Fruit fly (Drosophila melanogaster) whole organism, embryonic: ENCODE data around the gene zye.
A peak's percentile ranks its signal among the peaks of the same experiment; 100 is the strongest.

Experiments used
- ATbp ChIP-seq: fragments of 200-800 bp; sonication (Bioruptor generic); optimal IDR thresholded peaks from 2 replicates; lab custom pipeline; 2017; ENCODE audit warnings: missing biosample characterization, mild to moderate bottlenecking, missing genetic modification characterization, missing genetic modification reagents
- B-H1 ChIP-seq: fragments of 200-800 bp; sonication (Bioruptor generic); IDR thresholded peaks from 3 replicates; pipeline ENCODE4 v1.3.6; 2022; ENCODE audit warnings: missing biosample characterization, missing genetic modification characterization
- CG10959 ChIP-seq: fragments of 200-800 bp; sonication (Bioruptor generic); IDR thresholded peaks from 2 replicates; pipeline ENCODE4 v1.3.6; 2022; ENCODE audit warnings: missing biosample characterization, missing genetic modification characterization
- CG11504 ChIP-seq: fragments of 200-800 bp; sonication (Bioruptor generic); optimal IDR thresholded peaks from 3 replicates; lab custom pipeline; 2019; ENCODE audit warnings: missing biosample characterization, mild to moderate bottlenecking, missing genetic modification characterization, moderate library complexity
- CG11696 ChIP-seq: fragments of 200-800 bp; sonication (Bioruptor generic); IDR thresholded peaks from 2 replicates; pipeline ENCODE4 v1.3.6; 2022; ENCODE audit warnings: missing biosample characterization, missing genetic modification characterization
- CG12769 ChIP-seq: fragments of 200-800 bp; sonication (Bioruptor generic); optimal IDR thresholded peaks from 2 replicates; lab custom pipeline; 2019; ENCODE audit warnings: missing biosample characterization, mild to moderate bottlenecking, missing genetic modification characterization, moderate library complexity
- CG12942 ChIP-seq: fragments of 200-800 bp; sonication (Bioruptor generic); optimal IDR thresholded peaks from 3 replicates; lab custom pipeline; 2016; ENCODE audit warnings: missing biosample characterization, missing genetic modification characterization
- CG13287 ChIP-seq: fragments of 200-800 bp; sonication (Bioruptor generic); IDR thresholded peaks from 2 replicates; pipeline ENCODE4 v1.3.6; 2022; ENCODE audit warnings: missing biosample characterization, missing genetic modification characterization; ENCODE audit not compliant: partially characterized antibody
- CG15514 ChIP-seq: fragments of 200-800 bp; sonication (Bioruptor generic); optimal IDR thresholded peaks from 3 replicates; lab custom pipeline; 2017; ENCODE audit warnings: missing biosample characterization, missing genetic modification characterization, mild to moderate bottlenecking, moderate library complexity, missing genetic modification reagents
- CG18262 ChIP-seq: fragments of 200-800 bp; optimal IDR thresholded peaks from 3 replicates; lab custom pipeline; 2019; ENCODE audit warnings: missing biosample characterization, mild to moderate bottlenecking, missing genetic modification characterization, moderate library complexity
- CG3281 ChIP-seq: fragments of 200-800 bp; sonication (Bioruptor generic); optimal IDR thresholded peaks from 3 replicates; lab custom pipeline; 2017; ENCODE audit warnings: missing biosample characterization, mild to moderate bottlenecking, missing genetic modification characterization
- CG4617 ChIP-seq: fragments of 200-800 bp; sonication (Bioruptor generic); optimal IDR thresholded peaks from 3 replicates; lab custom pipeline; 2016; ENCODE audit warnings: missing biosample characterization, missing genetic modification characterization, borderline replicate concordance
- CG4707 ChIP-seq: fragments of 200-800 bp; sonication (Bioruptor generic); optimal IDR thresholded peaks from 2 replicates; lab custom pipeline; 2018; ENCODE audit warnings: missing biosample characterization, mild to moderate bottlenecking, missing genetic modification characterization, moderate library complexity
- CG6683 ChIP-seq: fragments of 200-800 bp; sonication (Bioruptor generic); optimal IDR thresholded peaks from 2 replicates; lab custom pipeline; 2017; ENCODE audit warnings: missing biosample characterization, mild to moderate bottlenecking, missing genetic modification characterization, missing genetic modification reagents
- CG6689 ChIP-seq: fragments of 200-800 bp; sonication (Bioruptor generic); IDR thresholded peaks from 2 replicates; pipeline ENCODE4 v1.3.6; 2022; ENCODE audit warnings: missing biosample characterization, missing genetic modification characterization
- CG7987 ChIP-seq: fragments of 200-800 bp; sonication (Bioruptor generic); optimal IDR thresholded peaks from 2 replicates; lab custom pipeline; 2018; ENCODE audit warnings: missing biosample characterization, mild to moderate bottlenecking, missing genetic modification characterization, moderate library complexity
- CG9437 ChIP-seq: fragments of 200-800 bp; sonication (Bioruptor generic); optimal IDR thresholded peaks from 2 replicates; lab custom pipeline; 2018; ENCODE audit warnings: missing biosample characterization, mild to moderate bottlenecking, missing genetic modification characterization
- Camta ChIP-seq: fragments of 200-800 bp; sonication (Bioruptor generic); optimal IDR thresholded peaks from 2 replicates; lab custom pipeline; 2016; ENCODE audit warnings: missing biosample characterization, missing genetic modification characterization
- CoRest ChIP-seq: fragments of 200-800 bp; sonication (Bioruptor generic); optimal IDR thresholded peaks from 3 replicates; lab custom pipeline; 2018; ENCODE audit warnings: missing biosample characterization, mild to moderate bottlenecking, missing genetic modification characterization, moderate library complexity
- D ChIP-seq, 2 experiments: fragments of 200-800 bp in 1 of 2; fragments of >200 bp in 1 of 2; sonication (Bioruptor generic) in 1 of 2; optimal IDR thresholded peaks; 2 replicates in 1 of 2; 3 replicates in 1 of 2; lab custom pipeline; 2017; ENCODE audit warnings: mild to moderate bottlenecking in 1 of 2, missing biosample characterization in 1 of 2, missing genetic modification characterization in 1 of 2, missing genetic modification reagents in 1 of 2
- Doc3 ChIP-seq: fragments of 200-800 bp; sonication (Bioruptor generic); IDR thresholded peaks from 3 replicates; pipeline ENCODE4 v1.3.6; 2022; ENCODE audit warnings: missing biosample characterization, missing genetic modification characterization; ENCODE audit not compliant: partially characterized antibody
- E2f1 ChIP-seq: fragments of 200-800 bp; sonication (Bioruptor generic); IDR thresholded peaks from 2 replicates; pipeline ENCODE4 v1.3.6; 2022; ENCODE audit warnings: missing biosample characterization, missing genetic modification characterization
- HHEX ChIP-seq: fragments of 200-800 bp; sonication (Bioruptor generic); optimal IDR thresholded peaks from 3 replicates; lab custom pipeline; 2017; ENCODE audit warnings: missing biosample characterization, mild to moderate bottlenecking, missing genetic modification characterization, missing genetic modification reagents
- HLH3B ChIP-seq: fragments of 200-800 bp; sonication (Bioruptor generic); IDR thresholded peaks from 2 replicates; pipeline ENCODE4 v1.3.6; 2022; ENCODE audit warnings: missing biosample characterization, missing genetic modification characterization
- Kr ChIP-seq: fragments of 200-800 bp; sonication (Bioruptor generic); optimal IDR thresholded peaks from 2 replicates; lab custom pipeline; 2017; ENCODE audit warnings: missing biosample characterization, mild to moderate bottlenecking, missing genetic modification characterization
- MTF-1 ChIP-seq: fragments of 200-800 bp; sonication (Bioruptor generic); optimal IDR thresholded peaks from 2 replicates; lab custom pipeline; 2018; ENCODE audit warnings: missing biosample characterization, mild to moderate bottlenecking, missing genetic modification characterization, borderline replicate concordance
- Med ChIP-seq: fragments of 200-800 bp; sonication (Bioruptor generic); peaks from one replicate; lab custom pipeline; 2016; ENCODE audit warnings: missing biosample characterization, missing genetic modification characterization, mild to moderate bottlenecking, inconsistent platforms, moderate library complexity
- NFAT ChIP-seq: fragments of 200-800 bp; sonication (Bioruptor generic); IDR thresholded peaks from 2 replicates; pipeline ENCODE4 v1.3.6; 2022; ENCODE audit warnings: missing biosample characterization, missing genetic modification characterization
- NfI ChIP-seq: fragments of 200-800 bp; sonication (Bioruptor generic); optimal IDR thresholded peaks from 3 replicates; lab custom pipeline; 2018; ENCODE audit warnings: missing biosample characterization, mild to moderate bottlenecking, missing genetic modification characterization, moderate library complexity
- Oaz ChIP-seq: fragments of 200-800 bp; sonication (Bioruptor generic); IDR thresholded peaks from 2 replicates; pipeline ENCODE4 v1.3.6; 2022; ENCODE audit warnings: missing biosample characterization, missing genetic modification characterization
- Taf1 ChIP-seq: fragments of 200-800 bp; sonication (Bioruptor generic); IDR thresholded peaks from 2 replicates; pipeline ENCODE4 v1.3.6; 2022; ENCODE audit warnings: missing biosample characterization, missing genetic modification characterization
- ab ChIP-seq: fragments of 200-800 bp; sonication (Bioruptor generic); optimal IDR thresholded peaks from 2 replicates; lab custom pipeline; 2016; ENCODE audit warnings: missing biosample characterization, missing genetic modification characterization
- bsh ChIP-seq, 2 experiments: fragments of 200-800 bp; sonication (Bioruptor generic); optimal IDR thresholded peaks; 2 replicates each; lab custom pipeline; 2017 to 2018; ENCODE audit warnings: mild to moderate bottlenecking in 2 of 2, missing biosample characterization in 2 of 2, missing genetic modification characterization in 2 of 2, moderate library complexity in 1 of 2
- cato ChIP-seq: fragments of 200-800 bp; sonication (Bioruptor generic); optimal IDR thresholded peaks from 2 replicates; lab custom pipeline; 2016; ENCODE audit warnings: missing biosample characterization, missing genetic modification characterization, borderline replicate concordance
- dm ChIP-seq: fragments of 200-800 bp; sonication (Bioruptor generic); optimal IDR thresholded peaks from 3 replicates; lab custom pipeline; 2016; ENCODE audit warnings: missing biosample characterization, missing genetic modification characterization
- gce ChIP-seq: fragments of 200-800 bp; sonication (Bioruptor generic); IDR thresholded peaks from 3 replicates; pipeline ENCODE4 v1.3.6; 2022; ENCODE audit warnings: missing biosample characterization, missing genetic modification characterization
- gfzf ChIP-seq: fragments of 200-800 bp; sonication (Bioruptor generic); optimal IDR thresholded peaks from 2 replicates; lab custom pipeline; 2016; ENCODE audit warnings: missing biosample characterization, mild to moderate bottlenecking, missing genetic modification characterization, moderate library complexity
- gsb ChIP-seq: fragments of 200-800 bp; sonication (Bioruptor generic); IDR thresholded peaks from 2 replicates; pipeline ENCODE4 v1.3.6; 2022; ENCODE audit warnings: missing biosample characterization, missing genetic modification characterization
- ind ChIP-seq: fragments of 200-800 bp; sonication (Bioruptor generic); optimal IDR thresholded peaks from 3 replicates; lab custom pipeline; 2016; ENCODE audit warnings: missing biosample characterization, missing genetic modification characterization
- kni ChIP-seq: fragments of 200-800 bp; sonication (Bioruptor generic); optimal IDR thresholded peaks from 3 replicates; lab custom pipeline; 2017; ENCODE audit warnings: mild to moderate bottlenecking, missing biosample characterization, missing genetic modification reagents, missing genetic modification characterization
- nerfin-1 ChIP-seq: fragments of 200-800 bp; sonication (Bioruptor generic); optimal IDR thresholded peaks from 3 replicates; lab custom pipeline; 2019; ENCODE audit warnings: missing biosample characterization, mild to moderate bottlenecking, missing genetic modification characterization, moderate library complexity
- nmo ChIP-seq: fragments of 200-800 bp; sonication (Bioruptor generic); optimal IDR thresholded peaks from 2 replicates; lab custom pipeline; 2018; ENCODE audit warnings: missing biosample characterization, mild to moderate bottlenecking, missing genetic modification characterization, moderate library complexity
- ranshi ChIP-seq: fragments of 200-800 bp; sonication (Bioruptor generic); IDR thresholded peaks from 2 replicates; pipeline ENCODE4 v1.3.6; 2022; ENCODE audit warnings: missing biosample characterization, missing genetic modification characterization
- tio ChIP-seq: fragments of 200-800 bp; sonication (Bioruptor generic); optimal IDR thresholded peaks from 2 replicates; lab custom pipeline; 2017; ENCODE audit warnings: missing biosample characterization, missing genetic modification characterization, inconsistent platforms
- twi ChIP-seq: fragments of 200-800 bp; optimal IDR thresholded peaks from 2 replicates; lab custom pipeline; 2019; ENCODE audit warnings: missing biosample characterization, mild to moderate bottlenecking, missing genetic modification characterization, moderate library complexity
- unc-4 ChIP-seq: fragments of 200-800 bp; sonication (Bioruptor generic); IDR thresholded peaks from 2 replicates; pipeline ENCODE4 v1.3.6; 2022; ENCODE audit warnings: missing biosample characterization, missing genetic modification characterization; ENCODE audit not compliant: partially characterized antibody
- unpg ChIP-seq: fragments of 200-800 bp; sonication (Bioruptor generic); optimal IDR thresholded peaks from 3 replicates; lab custom pipeline; 2018; ENCODE audit warnings: missing biosample characterization, mild to moderate bottlenecking, missing genetic modification characterization, moderate library complexity

The zye gene

dm6 chr3L:20444815-20445519 is 31.6 kb downstream of the zye start (continued):
- TF ChIP-seq CG18262 (tag; lab: Kevin White, UChicago) (peak; percentile 88), CG11504 (peak; percentile 89), Oaz (GFP tag; lab: Robert Waterston, UW) (peak; percentile 85), CG12769 (tag; lab: Kevin White, UChicago) (peak; percentile 85), cato (GFP tag; lab: Kevin White, UChicago) (peak; percentile 64), CG12942 (GFP tag; lab: Kevin White, UChicago) (peak; percentile 68), D (optimal IDR thresholded peaks at IDR 0.05; lab: Kevin White, UChicago) (no peak), D (GFP tag; optimal IDR thresholded peaks at IDR 0.05; lab: Kevin White, UChicago) (peak; percentile 80), kni (no peak), CG15514 (GFP tag; lab: Kevin White, UChicago) (peak; percentile 78), NfI (GFP tag; lab: Kevin White, UChicago) (peak; percentile 73), Camta (GFP tag; lab: Kevin White, UChicago) (peak; percentile 40), tio (GFP tag; lab: Kevin White, UChicago) (peak; percentile 79), E2f1 (GFP tag; lab: Robert Waterston, UW) (peak; percentile 90), gce (peak; percentile 91), CG6689 (GFP tag; lab: Robert Waterston, UW) (peak; percentile 91), B-H1 (peak; percentile 88), dm (GFP tag; lab: Kevin White, UChicago) (no peak), Kr (GFP tag; lab: Kevin White, UChicago) (no peak), twi (tag; lab: Kevin White, UChicago) (peak; percentile 51), unc-4 (GFP tag; lab: Robert Waterston, UW) (no peak), CG7987 (GFP tag; lab: Kevin White, UChicago) (peak; percentile 64), HLH3B (GFP tag; lab: Robert Waterston, UW) (peak; percentile 90), CG11696 (peak; percentile 80), Med (peak; percentile 86), ATbp (peak; percentile 83), Taf1 (peak; percentile 82), CG9437 (peak; percentile 82), CG4707 (GFP tag; lab: Kevin White, UChicago) (peak; percentile 66), HHEX (GFP tag; lab: Kevin White, UChicago) (peak; percentile 87), NFAT (GFP tag; lab: Robert Waterston, UW) (peak; percentile 80), ab (GFP tag; lab: Kevin White, UChicago) (no peak), CG4617 (GFP tag; lab: Kevin White, UChicago) (peak; percentile 22), bsh (GFP tag; optimal IDR thresholded peaks at IDR 0.05; lab: Kevin White, UChicago) (peak; percentile 78 to 89), gfzf (GFP tag; lab: Kevin White, UChicago) (no peak), MTF-1 (peak; percentile 75), CG3281 (peak; percentile 86), ind (GFP tag; lab: Kevin White, UChicago) (peak; percentile 89), gsb (GFP tag; lab: Robert Waterston, UW) (peak; percentile 85), CG13287 (GFP tag; lab: Robert Waterston, UW) (peak; percentile 35; the same call in 1 of the 2 replicates), unpg (GFP tag; lab: Kevin White, UChicago) (peak; percentile 93), CG6683 (GFP tag; lab: Kevin White, UChicago) (peak; percentile 68), Doc3 (no peak), CoRest (tag; lab: Kevin White, UChicago) (peak; percentile 85), ranshi (GFP tag; lab: Robert Waterston, UW) (peak; percentile 91), CG10959 (GFP tag; lab: Robert Waterston, UW) (peak; percentile 84), nmo (GFP tag; lab: Kevin White, UChicago) (peak; percentile 87), nerfin-1 (tag; lab: Kevin White, UChicago) (peak; percentile 68)
